Worm (Caenorhabditis elegans) whole organism, early embryonic: ENCODE data around the gene srw-14.
"Not testable (repeated sequence)": the region's sequence is repeated elsewhere in the genome, so short reads cannot be mapped to it uniquely, and the experiment has no call there.

Experiments
- B0310.2 ChIP-seq: sonication (generic microtip); optimal IDR thresholded peaks from 2 replicates; lab custom pipeline; 2016; ENCODE audit warnings: mild to moderate bottlenecking, missing genetic modification characterization, missing compliant biosample characterization
- F13C5.2 ChIP-seq: sonication (generic microtip); optimal IDR thresholded peaks from 2 replicates; lab custom pipeline; 2017; ENCODE audit warnings: mild to moderate bottlenecking, missing genetic modification characterization, inconsistent platforms, missing compliant biosample characterization
- aly-1 ChIP-seq: sonication (generic microtip); optimal IDR thresholded peaks from 2 replicates; lab custom pipeline; 2016; ENCODE audit warnings: missing genetic modification characterization, missing compliant biosample characterization
- ama-1 ChIP-seq: fragments of 150-350 bp; optimal IDR thresholded peaks from 2 replicates; lab custom pipeline; 2014
- ceh-13 ChIP-seq: fragments of 200-800 bp; sonication (Bioruptor generic); optimal IDR thresholded peaks from 2 replicates; lab custom pipeline; 2018; ENCODE audit warnings: mild to moderate bottlenecking, missing genetic modification characterization, missing compliant biosample characterization
- ceh-36 ChIP-seq: sonication (generic microtip); optimal IDR thresholded peaks from 2 replicates; lab custom pipeline; 2016; ENCODE audit warnings: missing genetic modification characterization, inconsistent platforms, missing compliant biosample characterization
- ets-7 ChIP-seq: sonication (generic microtip); optimal IDR thresholded peaks from 2 replicates; lab custom pipeline; 2016; ENCODE audit warnings: missing genotype, missing genetic modification characterization, missing compliant biosample characterization
- flt-1 ChIP-seq: fragments of 200-800 bp; sonication (Bioruptor generic); IDR thresholded peaks from 2 replicates; pipeline ENCODE4 v1.3.6; 2022; ENCODE audit warnings: missing genetic modification characterization, missing compliant biosample characterization
- hmbx-1 ChIP-seq: sonication (generic microtip); optimal IDR thresholded peaks from 2 replicates; lab custom pipeline; 2016; ENCODE audit warnings: mild to moderate bottlenecking, missing genetic modification characterization, missing compliant biosample characterization
- hmg-4 ChIP-seq: fragments of 200-800 bp; sonication (Bioruptor generic); optimal IDR thresholded peaks from 2 replicates; lab custom pipeline; 2018; ENCODE audit warnings: mild to moderate bottlenecking, missing genetic modification characterization, missing compliant biosample characterization
- hnd-1 ChIP-seq: sonication (generic microtip); optimal IDR thresholded peaks from 2 replicates; lab custom pipeline; 2016; ENCODE audit warnings: missing genetic modification characterization, missing compliant biosample characterization
- pes-1 ChIP-seq: fragments of 200-800 bp; sonication (Bioruptor generic); IDR thresholded peaks from 2 replicates; pipeline ENCODE4 v1.3.6; 2022; ENCODE audit warnings: missing genetic modification reagents, missing genetic modification characterization, missing compliant biosample characterization
- scrt-1 ChIP-seq: fragments of 200-800 bp; sonication (Bioruptor generic); IDR thresholded peaks from 2 replicates; pipeline ENCODE4 v1.3.6; 2022; ENCODE audit warnings: missing genetic modification characterization, missing compliant biosample characterization
- sea-1 ChIP-seq: fragments of 200-800 bp; sonication (Bioruptor generic); conservative IDR thresholded peaks from 2 replicates; pipeline ENCODE4 v1.3.6; 2022; ENCODE audit warnings: missing genetic modification characterization, missing compliant biosample characterization
- tbx-11 ChIP-seq: fragments of 200-800 bp; sonication (Bioruptor generic); IDR thresholded peaks from 2 replicates; pipeline ENCODE4 v1.3.6; 2022; ENCODE audit warnings: missing genetic modification characterization, missing compliant biosample characterization
- tbx-37 ChIP-seq: fragments of 200-800 bp; sonication (Bioruptor generic); conservative IDR thresholded peaks from 2 replicates; pipeline ENCODE4 v1.3.6; 2022; ENCODE audit warnings: missing genetic modification reagents, missing genetic modification characterization, missing compliant biosample characterization
- tra-4 ChIP-seq: sonication (generic microtip); optimal IDR thresholded peaks from 2 replicates; lab custom pipeline; 2017; ENCODE audit warnings: missing genetic modification characterization, missing compliant biosample characterization

srw-14 gene

DNA sequence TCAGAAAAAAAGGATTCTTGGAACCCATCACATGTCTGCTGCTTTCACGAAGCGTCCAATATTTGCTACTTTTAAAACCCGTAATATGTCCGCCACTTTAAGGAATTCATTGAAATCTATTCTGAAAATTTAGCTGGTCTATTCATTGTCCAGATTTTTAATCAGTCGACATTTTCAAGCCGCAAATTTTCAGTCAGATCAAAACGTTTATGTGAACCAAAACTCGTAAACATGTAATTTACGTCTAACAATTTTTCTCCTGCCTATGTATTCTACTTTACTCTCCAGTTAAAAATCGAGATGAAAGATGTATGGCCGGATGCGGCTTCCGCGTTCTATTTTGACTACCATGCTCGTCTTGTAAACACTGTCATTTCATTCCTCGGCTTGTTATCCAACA is 27.8 kb upstream of the srw-14 start, which contains the start of gene srw-1:
TSS of gene srw-1 (plus strand) at position 301 of the 400 bp plus-strand sequence.
- no peak for TF ChIP-seq tra-4 (tag; lab: Kevin White, UChicago)
- TF ChIP-seq F13C5.2 (tag; lab: Kevin White, UChicago) = no peak
- no peak for TF ChIP-seq tbx-37 (GFP tag; lab: Robert Waterston, UW)
- no peak for TF ChIP-seq hmbx-1
- no peak for TF ChIP-seq aly-1
- TF ChIP-seq ets-7 (tag; lab: Kevin White, UChicago) = no peak
- TF ChIP-seq B0310.2 (tag; lab: Kevin White, UChicago) = no peak
- TF ChIP-seq pes-1 (GFP tag; lab: Robert Waterston, UW) = no peak
- no peak for TF ChIP-seq ceh-36 (tag; lab: Kevin White, UChicago)
- no peak for TF ChIP-seq tbx-11 (GFP tag; lab: Robert Waterston, UW)
- no peak for TF ChIP-seq flt-1 (GFP tag; lab: Robert Waterston, UW)
- TF ChIP-seq hnd-1 (tag; lab: Kevin White, UChicago) = no peak
- no peak for TF ChIP-seq ama-1 (lab: Kevin White, UChicago)
- no peak for TF ChIP-seq scrt-1 (GFP tag; lab: Robert Waterston, UW)
- no peak for TF ChIP-seq ceh-13 (GFP tag; lab: Kevin White, UChicago)
- no peak for TF ChIP-seq hmg-4 (GFP tag; lab: Kevin White, UChicago)
- TF ChIP-seq sea-1 (GFP tag; lab: Robert Waterston, UW) = no peak

DNA sequence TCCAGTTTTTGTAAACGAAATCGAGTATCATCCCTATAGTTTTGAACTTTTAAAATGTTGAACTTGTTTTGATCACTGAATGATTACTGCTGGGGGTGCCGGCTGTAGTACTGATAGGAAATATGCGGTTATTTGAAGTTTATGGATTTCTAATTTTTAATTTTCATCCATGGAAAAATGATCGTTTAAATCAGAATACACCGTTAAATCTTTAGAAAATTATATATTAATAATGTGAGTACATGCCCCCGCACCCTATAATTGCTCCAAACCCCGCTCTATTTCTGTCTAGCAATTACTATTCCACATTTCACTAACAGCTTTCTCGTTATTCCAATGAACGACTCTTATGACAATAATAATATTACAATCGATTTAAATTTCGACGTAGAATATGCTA is 26.0 kb upstream of the srw-14 start, which contains the start of gene Y75B12B.10:
TSS of gene Y75B12B.10 (plus strand) at position 301 of the 400 bp plus-strand sequence.
- TF ChIP-seq sea-1 (GFP tag; lab: Robert Waterston, UW) (no peak), ceh-13 (GFP tag; lab: Kevin White, UChicago) (no peak), F13C5.2 (tag; lab: Kevin White, UChicago) (no peak), tbx-37 (GFP tag; lab: Robert Waterston, UW) (no peak), scrt-1 (GFP tag; lab: Robert Waterston, UW) (no peak), aly-1 (no peak), hnd-1 (tag; lab: Kevin White, UChicago) (no peak), pes-1 (GFP tag; lab: Robert Waterston, UW) (no peak), hmbx-1 (no peak), tra-4 (tag; lab: Kevin White, UChicago) (no peak), ets-7 (tag; lab: Kevin White, UChicago) (no peak), ceh-36 (tag; lab: Kevin White, UChicago) (no peak), flt-1 (GFP tag; lab: Robert Waterston, UW) (no peak), tbx-11 (GFP tag; lab: Robert Waterston, UW) (no peak), ama-1 (lab: Kevin White, UChicago) (no peak), hmg-4 (GFP tag; lab: Kevin White, UChicago) (no peak), B0310.2 (tag; lab: Kevin White, UChicago) (no peak)

DNA sequence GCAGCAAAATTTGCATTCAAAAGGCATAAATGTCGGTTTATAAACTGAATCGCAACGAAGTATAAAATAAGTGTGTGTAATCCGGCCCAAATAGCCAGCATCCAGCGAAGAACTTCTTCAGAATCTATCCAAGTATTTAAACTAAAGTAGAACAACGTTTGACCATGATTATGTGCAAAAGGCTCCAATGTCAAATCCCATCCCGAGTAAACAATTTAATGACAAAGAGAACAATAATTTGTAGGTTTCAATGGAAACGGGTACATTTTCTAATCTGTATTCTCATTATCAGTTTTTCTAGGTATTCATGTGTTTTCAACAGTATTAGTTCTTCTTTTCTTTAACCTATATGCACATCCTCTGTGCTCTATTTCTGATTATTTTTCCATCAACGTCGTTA is 18.1 kb upstream of the srw-14 start, which contains the start of gene C41G6.12:
TSS of gene C41G6.12 (minus strand) at position 101 of the 400 bp plus-strand sequence.
- TF ChIP-seq hmg-4 (GFP tag; lab: Kevin White, UChicago); ama-1 (lab: Kevin White, UChicago); sea-1 (GFP tag; lab: Robert Waterston, UW): not testable (repeated sequence)

DNA sequence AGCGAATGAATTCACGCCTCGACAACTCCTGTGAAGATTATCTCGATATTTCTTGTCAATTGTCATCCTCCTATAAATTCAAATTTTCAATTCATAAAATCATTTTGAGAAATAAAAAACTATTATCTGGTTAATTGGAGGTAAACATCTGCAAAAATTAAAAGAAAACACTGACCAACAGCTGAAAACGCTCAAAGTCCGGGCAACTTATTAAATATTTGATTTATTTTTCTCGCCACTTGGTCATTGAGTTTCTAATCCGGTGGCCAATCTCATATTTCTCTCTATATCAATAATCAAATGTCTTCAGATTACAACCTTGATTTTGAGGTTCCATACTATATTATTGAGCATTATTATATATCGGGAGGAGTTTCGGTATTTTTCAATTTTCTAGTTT is 13.9 kb upstream of the srw-14 start, which contains the start of gene sri-24:
TSS of gene sri-24 (plus strand) at position 301 of the 400 bp plus-strand sequence.
- TF ChIP-seq ceh-13 (GFP tag; lab: Kevin White, UChicago); tbx-11 (GFP tag; lab: Robert Waterston, UW); scrt-1 (GFP tag; lab: Robert Waterston, UW): not testable (repeated sequence)

DNA sequence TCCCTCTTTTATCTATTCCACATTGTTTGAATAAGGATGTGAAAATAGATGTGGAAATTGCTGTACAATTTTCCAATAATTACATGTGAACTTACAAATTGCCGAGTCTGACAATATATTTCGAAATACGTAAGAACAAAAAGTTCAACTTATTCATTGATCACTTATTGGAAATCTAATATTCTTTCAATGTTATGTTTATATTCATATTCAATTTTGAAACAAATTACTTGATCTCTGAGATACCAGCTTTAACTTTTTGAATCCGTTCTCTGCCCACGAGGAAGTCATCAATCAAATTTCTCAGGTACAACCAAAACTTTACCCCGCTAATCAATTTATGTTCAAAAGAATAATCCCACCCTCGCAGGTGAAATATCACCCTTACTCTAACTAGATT is 10.6 kb upstream of the srw-14 start, which contains the start of gene sri-26:
TSS of gene sri-26 (plus strand) at position 301 of the 400 bp plus-strand sequence.
- TF ChIP-seq tra-4 (tag; lab: Kevin White, UChicago); B0310.2 (tag; lab: Kevin White, UChicago); ama-1 (lab: Kevin White, UChicago): not testable (repeated sequence)

DNA sequence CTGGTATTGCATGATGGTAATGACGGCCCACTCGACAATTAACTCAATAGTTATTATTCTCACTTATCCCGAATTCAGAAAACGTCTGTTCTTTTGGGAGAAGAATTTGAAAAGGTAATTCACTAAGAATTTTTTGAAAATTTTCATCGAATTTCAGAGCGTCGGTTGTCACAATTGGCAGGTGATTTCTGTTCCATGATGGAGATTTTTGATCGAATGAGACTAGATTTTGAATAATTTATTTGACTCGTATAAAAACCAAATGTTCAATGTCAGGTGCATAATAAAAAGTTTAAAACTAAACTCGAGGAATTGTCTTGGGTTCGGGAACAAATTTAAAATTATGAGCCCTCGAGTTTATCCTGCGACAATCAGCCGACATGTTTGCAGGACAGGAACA is 9.0 kb upstream of the srw-14 start, which contains the start of gene sri-25:
TSS of gene sri-25 (plus strand) at position 301 of the 400 bp plus-strand sequence.
- TF ChIP-seq ceh-13 (GFP tag; lab: Kevin White, UChicago) (no peak), ama-1 (lab: Kevin White, UChicago) (no peak), flt-1 (GFP tag; lab: Robert Waterston, UW) (no peak), F13C5.2 (tag; lab: Kevin White, UChicago) (no peak), pes-1 (GFP tag; lab: Robert Waterston, UW) (no peak), hmg-4 (GFP tag; lab: Kevin White, UChicago) (no peak), aly-1 (no peak), sea-1 (GFP tag; lab: Robert Waterston, UW) (no peak), hnd-1 (tag; lab: Kevin White, UChicago) (no peak), hmbx-1 (no peak), ets-7 (tag; lab: Kevin White, UChicago) (no peak), scrt-1 (GFP tag; lab: Robert Waterston, UW) (no peak), tbx-11 (GFP tag; lab: Robert Waterston, UW) (no peak), tra-4 (tag; lab: Kevin White, UChicago) (no peak), B0310.2 (tag; lab: Kevin White, UChicago) (no peak), tbx-37 (GFP tag; lab: Robert Waterston, UW) (no peak), ceh-36 (tag; lab: Kevin White, UChicago) (no peak)

DNA sequence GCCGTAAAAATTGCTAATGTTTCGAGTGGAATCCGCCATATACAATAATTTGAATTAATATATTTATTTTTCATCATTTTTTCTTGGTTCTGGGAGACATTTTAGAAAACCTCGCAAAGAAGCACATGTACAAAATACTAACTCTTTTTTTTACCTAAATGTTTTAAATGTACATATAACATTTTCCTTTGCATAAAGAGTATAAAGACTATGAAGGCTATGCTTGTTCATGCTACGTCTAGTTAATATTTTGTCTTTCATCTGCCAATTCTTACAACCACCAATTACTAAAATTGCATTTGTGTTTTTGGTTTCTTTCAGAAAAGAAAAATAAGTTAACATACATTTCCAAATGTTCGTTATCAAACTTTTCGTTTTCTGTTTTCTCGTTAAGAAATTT is 4.4 kb upstream of the srw-14 start, which contains the start of gene irld-25:
TSS of gene irld-25 (plus strand) at position 301 of the 400 bp plus-strand sequence.
- TF ChIP-seq hnd-1 (tag; lab: Kevin White, UChicago) (no peak), tbx-11 (GFP tag; lab: Robert Waterston, UW) (no peak), aly-1 (no peak), hmg-4 (GFP tag; lab: Kevin White, UChicago) (no peak), pes-1 (GFP tag; lab: Robert Waterston, UW) (no peak), ceh-13 (GFP tag; lab: Kevin White, UChicago) (no peak)
